Fruit fly (Drosophila melanogaster): ENCODE results near the gene HERC2.
"Not testable (repeated sequence)": the region's sequence is repeated elsewhere in the genome, so short reads cannot be mapped to it uniquely, and the experiment has no call there.

HERC2 gene

DNA sequence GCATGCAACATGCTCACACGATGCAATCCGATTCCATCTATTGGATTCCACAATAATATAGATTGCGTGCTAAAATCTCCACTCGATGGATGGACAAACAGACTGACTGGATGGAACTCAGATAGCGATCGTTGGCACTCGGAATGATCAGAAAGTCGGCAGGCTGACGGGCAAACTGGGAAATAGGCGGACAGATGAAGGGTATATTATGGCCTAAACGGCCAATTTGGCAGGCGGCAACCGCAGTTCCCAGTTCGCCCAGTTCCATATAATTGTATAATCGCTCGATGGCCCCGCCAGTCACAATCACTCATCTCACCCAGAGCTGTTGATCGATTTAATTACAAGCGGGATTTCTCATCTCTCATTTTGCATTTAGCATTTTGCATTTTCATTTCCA lies 25.1 kb downstream of the HERC2 start, which contains the start of gene Obp19d:
Obp19d (plus strand) TSS at position 301 of the 400 bp plus-strand sequence.
- TF ChIP-seq Myc (optimal IDR thresholded peaks at IDR 0.05) (no peak), ttk (optimal IDR thresholded peaks at IDR 0.05) (no peak), Sin3A (optimal IDR thresholded peaks at IDR 0.05) (no peak), h (optimal IDR thresholded peaks at IDR 0.05) (no peak), insv (optimal IDR thresholded peaks at IDR 0.05) (no peak), psq (optimal IDR thresholded peaks at IDR 0.05) (no peak)

DNA sequence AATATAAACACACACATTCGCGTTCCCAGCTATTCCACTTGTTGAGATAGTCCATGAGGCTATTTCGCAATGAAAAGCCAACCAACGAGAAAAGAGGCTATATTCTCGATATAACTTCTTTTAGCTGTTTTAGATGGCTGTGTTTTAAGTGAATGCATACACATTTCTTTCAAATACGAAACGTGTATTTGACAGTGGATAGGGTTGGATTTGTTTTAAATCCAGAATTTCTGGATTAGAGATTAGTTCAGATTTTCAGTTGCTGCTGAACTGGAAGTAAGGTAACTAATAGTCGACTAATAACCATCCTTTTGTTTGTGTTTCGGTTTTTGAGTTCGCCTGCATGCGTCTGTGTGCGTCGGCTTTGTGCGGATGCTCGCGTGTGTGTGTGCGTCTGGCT lies 29.0 kb downstream of the HERC2 start:
- TF ChIP-seq psq (optimal IDR thresholded peaks at IDR 0.05), result no peak
- TF ChIP-seq h (optimal IDR thresholded peaks at IDR 0.05), result no peak
- TF ChIP-seq insv (optimal IDR thresholded peaks at IDR 0.05), result no peak
- TF ChIP-seq ttk (optimal IDR thresholded peaks at IDR 0.05), result no peak
- TF ChIP-seq Myc (optimal IDR thresholded peaks at IDR 0.05), result no peak
- no peak for TF ChIP-seq Sin3A (optimal IDR thresholded peaks at IDR 0.05)

DNA sequence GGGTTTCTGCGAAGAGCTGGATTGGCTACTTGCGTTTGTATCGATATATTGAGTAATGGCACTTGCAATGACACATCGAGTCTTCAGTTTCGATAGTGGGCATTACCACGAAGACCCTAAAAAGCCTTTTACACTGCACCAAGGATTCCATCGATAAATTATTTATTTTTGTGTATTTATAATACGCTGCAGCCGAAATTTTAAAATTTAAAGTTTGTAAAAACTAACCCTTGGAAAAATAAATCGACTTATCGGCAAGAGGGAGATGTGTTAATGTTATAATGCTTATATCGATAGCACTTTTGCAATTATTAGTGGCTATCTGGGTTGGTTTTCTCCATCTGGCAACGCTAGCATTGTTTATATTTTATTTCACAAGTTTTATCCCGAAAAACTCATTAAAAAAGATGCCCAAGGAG lies 29.6 kb downstream of the HERC2 start, which contains the start of the genes Pp4-19C and cactin:
Pp4-19C (minus strand) TSS at position 256 of the 419 bp plus-strand sequence.
cactin (plus strand) TSS at position 323 of the 419 bp plus-strand sequence.
- TF ChIP-seq h (optimal IDR thresholded peaks at IDR 0.05) (no peak), insv (optimal IDR thresholded peaks at IDR 0.05) (no peak), ttk (optimal IDR thresholded peaks at IDR 0.05) (no peak), Myc (optimal IDR thresholded peaks at IDR 0.05) (no peak), Sin3A (optimal IDR thresholded peaks at IDR 0.05) (no peak), psq (optimal IDR thresholded peaks at IDR 0.05) (no peak)

DNA sequence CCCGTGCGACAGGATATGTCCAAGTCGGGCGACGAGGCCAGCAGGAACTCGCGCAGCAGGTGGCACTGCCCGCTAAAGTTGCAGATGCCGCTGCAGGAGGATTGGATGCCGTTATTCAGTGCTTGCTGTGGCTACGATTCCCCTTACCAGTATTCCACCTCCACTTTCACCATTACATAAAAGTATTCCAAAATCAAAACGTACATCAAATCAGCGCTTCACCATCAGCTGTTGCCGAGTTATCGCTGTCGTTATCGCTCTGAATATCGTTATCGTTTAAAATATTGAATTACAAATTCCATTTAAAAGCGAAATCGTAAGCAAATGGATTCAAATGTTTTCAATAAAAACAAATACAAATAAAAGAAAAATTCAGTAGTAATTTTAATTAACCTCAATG lies 32.6 kb downstream of the HERC2 start, which contains the start of gene CG15456:
CG15456 (minus strand) TSS at position 225 of the 400 bp plus-strand sequence.
- no peak for TF ChIP-seq Sin3A (optimal IDR thresholded peaks at IDR 0.05)
- no peak for TF ChIP-seq psq (optimal IDR thresholded peaks at IDR 0.05)
- no peak for TF ChIP-seq ttk (optimal IDR thresholded peaks at IDR 0.05)
- TF ChIP-seq insv (optimal IDR thresholded peaks at IDR 0.05), result no peak
- no peak for TF ChIP-seq h (optimal IDR thresholded peaks at IDR 0.05)
- no peak for TF ChIP-seq Myc (optimal IDR thresholded peaks at IDR 0.05)

DNA sequence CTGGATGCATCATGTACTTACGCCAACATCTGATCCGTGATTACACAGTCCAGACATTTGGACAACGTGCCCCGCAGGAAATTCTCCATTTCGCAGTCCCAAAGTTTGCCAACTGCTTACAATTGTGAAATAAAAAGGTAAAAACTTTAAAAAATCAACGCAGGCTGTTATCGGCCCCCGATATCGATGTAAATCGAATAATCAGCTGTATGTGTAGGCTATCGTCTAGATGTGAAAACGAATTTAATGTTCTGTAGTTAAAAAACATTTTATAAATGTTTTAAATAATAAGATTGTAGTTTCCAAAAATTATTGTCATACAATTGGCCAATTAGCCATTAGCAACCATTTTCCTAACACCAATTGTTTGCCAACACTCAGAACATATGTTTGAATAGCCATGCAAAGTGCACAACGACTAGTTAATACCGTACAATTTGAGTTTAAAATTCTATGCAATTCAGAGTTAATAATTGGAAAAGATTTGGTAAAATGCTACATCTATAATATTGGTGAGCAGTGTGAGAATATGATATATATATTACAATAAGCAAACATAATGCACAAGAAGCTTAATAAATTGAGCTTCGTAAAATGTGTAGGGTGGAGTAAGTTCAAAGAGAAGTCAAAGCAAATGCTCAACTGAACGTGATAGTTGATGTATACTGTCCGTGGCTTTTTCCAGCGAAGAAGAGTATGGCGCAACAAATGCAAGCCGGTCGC lies 35.4 kb downstream of the HERC2 start, which contains the start of the genes CG11710 and mal:
CG11710 (minus strand) TSS at position 192 of the 723 bp plus-strand sequence.
mal (plus strand) TSS at position 194 of the 723 bp plus-strand sequence.
- TF ChIP-seq Sin3A (optimal IDR thresholded peaks at IDR 0.05), result no peak
- no peak for TF ChIP-seq Myc (optimal IDR thresholded peaks at IDR 0.05)
- no peak for TF ChIP-seq h (optimal IDR thresholded peaks at IDR 0.05)
- TF ChIP-seq insv (optimal IDR thresholded peaks at IDR 0.05), result no peak
- TF ChIP-seq psq (optimal IDR thresholded peaks at IDR 0.05), result no peak
- no peak for TF ChIP-seq ttk (optimal IDR thresholded peaks at IDR 0.05)

DNA sequence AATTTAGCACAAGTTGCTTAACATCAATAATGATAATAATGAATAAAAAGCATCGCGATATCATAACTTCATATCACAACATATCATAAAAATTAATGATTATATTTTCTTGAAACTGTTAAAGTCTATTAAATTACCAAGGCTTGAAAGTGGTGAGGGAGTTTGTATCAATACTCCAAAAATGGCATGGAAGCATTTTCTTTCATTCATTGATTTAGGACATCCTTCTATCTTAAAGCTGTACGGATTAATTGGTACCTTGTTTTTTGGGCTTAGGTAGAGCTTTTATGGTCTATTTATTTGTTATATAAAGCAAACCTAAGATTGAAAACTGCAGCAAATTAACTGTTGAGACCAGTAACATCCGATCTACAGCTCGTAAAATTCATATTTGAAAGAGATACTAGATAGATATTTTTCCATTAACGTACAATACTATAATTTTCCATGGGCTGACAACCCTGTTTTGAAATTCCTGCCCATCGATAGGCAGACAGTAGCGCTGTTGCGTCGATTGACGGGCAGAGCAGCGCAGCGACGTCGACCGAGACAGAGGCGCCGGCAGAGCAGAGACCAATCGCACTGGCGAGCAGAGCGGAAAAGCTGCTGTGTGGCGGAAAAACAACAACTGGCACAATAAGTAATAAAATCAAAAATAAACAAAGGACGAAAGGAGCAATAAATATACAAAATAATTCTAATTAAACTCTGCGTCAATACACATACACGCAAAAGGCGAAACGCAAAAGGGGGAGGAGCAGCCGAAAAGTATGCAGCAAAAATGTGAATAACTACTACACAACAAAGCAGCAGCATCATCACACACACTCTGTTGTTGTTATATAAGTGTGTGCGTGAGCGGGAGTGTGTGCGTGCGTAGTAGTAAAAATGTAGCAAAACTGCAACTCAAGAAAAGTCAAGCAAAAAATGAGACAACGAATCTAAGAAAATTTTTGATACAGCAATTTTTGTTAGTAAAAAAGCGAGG lies 39.4 kb downstream of the HERC2 start, which contains the start of gene CG1695:
CG1695 (plus strand) TSS at position 606 of the 988 bp plus-strand sequence.
- TF ChIP-seq psq (optimal IDR thresholded peaks at IDR 0.05) (no peak), ttk (optimal IDR thresholded peaks at IDR 0.05) (no peak), Myc (optimal IDR thresholded peaks at IDR 0.05) (no peak), insv (optimal IDR thresholded peaks at IDR 0.05) (no peak), h (optimal IDR thresholded peaks at IDR 0.05) (no peak)

DNA sequence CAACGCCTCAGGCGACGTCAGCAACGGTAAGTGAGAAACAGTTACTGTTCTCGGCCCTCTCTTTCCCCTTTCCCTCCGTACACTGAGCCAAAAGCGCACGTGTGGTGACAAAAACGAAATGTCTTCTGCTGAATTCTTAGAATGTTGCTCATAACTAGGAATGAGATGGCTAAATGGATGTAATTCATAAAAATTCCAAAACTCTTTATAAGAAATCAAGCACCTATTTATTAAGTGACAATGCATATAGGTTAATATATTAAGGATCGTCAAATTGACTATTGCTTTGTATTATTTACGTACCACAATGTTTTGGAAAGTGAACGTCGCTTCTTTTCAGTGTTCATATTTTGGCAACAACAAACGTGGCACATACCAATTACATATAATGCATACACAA lies 40.3 kb downstream of the HERC2 start:
- no peak for TF ChIP-seq Myc (optimal IDR thresholded peaks at IDR 0.05)
- TF ChIP-seq insv (optimal IDR thresholded peaks at IDR 0.05), result no peak
- TF ChIP-seq h (optimal IDR thresholded peaks at IDR 0.05), result no peak
- no peak for TF ChIP-seq psq (optimal IDR thresholded peaks at IDR 0.05)
- no peak for TF ChIP-seq Sin3A (optimal IDR thresholded peaks at IDR 0.05)
- TF ChIP-seq ttk (optimal IDR thresholded peaks at IDR 0.05), result no peak

DNA sequence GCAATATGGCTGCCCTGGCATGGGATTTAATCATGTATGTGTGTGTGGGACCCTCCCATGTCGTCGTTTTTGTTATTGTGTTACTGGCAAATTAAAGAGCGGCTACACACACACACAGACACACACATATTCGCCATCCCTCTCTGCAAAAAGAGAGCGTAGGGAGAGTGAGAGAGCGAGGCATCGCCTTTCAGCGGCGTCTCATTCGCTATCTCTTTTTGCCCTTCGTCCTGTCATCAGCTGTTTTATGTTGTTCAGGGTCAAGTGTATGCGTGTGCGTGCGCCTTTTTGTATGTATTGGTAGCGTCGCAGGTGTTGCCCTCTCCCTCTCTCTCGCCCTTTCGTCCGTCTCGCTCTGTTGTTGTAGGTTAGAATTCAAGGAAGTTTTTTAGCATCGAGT lies 42.7 kb downstream of the HERC2 start:
- TF ChIP-seq h (optimal IDR thresholded peaks at IDR 0.05) (no peak), psq (optimal IDR thresholded peaks at IDR 0.05) (no peak), insv (optimal IDR thresholded peaks at IDR 0.05) (no peak), ttk (optimal IDR thresholded peaks at IDR 0.05) (no peak), Sin3A (optimal IDR thresholded peaks at IDR 0.05) (no peak), Myc (optimal IDR thresholded peaks at IDR 0.05) (no peak)

DNA sequence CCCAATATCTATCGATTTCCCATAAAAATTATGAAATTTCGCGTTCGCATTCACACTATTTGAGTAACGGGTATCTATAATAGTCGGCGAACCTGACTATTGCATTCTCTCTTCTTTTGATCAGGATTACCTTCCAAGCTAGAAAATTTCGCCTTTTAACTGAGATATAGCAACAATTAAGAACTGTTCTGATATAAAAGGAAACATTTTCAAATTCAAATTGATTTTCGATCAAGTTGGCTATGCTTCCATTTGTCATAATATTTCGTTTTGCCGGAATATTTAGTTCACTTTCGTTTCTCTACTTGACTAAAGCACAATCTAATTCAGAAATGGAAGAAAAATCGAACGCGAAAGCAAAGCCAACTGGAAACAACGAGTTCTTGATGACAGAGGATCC lies 51.9 kb downstream of the HERC2 start, which contains the start of gene CG42578:
CG42578 (plus strand) TSS at position 301 of the 400 bp plus-strand sequence.
- TF ChIP-seq Myc, psq, Sin3A (optimal IDR thresholded peaks at IDR 0.05): not testable (repeated sequence)

DNA sequence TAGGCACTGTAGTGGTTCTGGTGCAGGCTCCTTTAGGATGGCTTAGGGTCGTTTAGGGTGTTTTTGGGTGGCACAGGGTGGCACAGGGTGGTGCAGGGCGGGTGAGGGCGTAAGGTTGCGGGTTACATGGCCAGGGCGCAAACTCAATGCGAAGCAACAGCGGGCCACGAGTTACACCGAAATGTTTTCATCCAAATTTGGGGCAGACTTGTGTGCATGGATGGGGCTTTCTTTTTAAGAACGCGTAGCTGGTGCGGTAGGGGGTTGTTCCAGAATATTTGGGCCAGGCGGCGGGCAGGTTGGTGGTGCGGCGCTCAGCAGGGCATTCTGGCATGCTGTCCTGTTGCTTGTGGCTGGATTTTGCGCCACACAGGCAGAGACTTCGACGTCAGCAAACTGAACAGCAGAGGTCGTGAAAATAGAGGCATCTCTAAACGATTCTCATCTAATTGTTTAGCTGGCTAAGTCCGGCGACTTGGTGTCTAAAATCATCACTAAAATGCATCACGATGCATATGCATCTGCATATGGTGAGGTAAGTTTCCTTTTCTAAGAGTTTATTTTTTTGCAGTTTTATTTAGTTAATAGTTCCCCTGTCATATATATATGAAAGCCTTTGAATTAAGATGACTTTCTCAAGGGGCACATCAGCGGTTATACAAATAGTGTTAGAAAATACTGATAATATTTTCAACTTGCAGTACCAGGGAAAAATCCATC lies 53.8 kb downstream of the HERC2 start:
- TF ChIP-seq Sin3A (optimal IDR thresholded peaks at IDR 0.05) (no peak), psq (optimal IDR thresholded peaks at IDR 0.05) (no peak), ttk (optimal IDR thresholded peaks at IDR 0.05) (no peak), Myc (optimal IDR thresholded peaks at IDR 0.05) (no peak), insv (optimal IDR thresholded peaks at IDR 0.05) (no peak), h (optimal IDR thresholded peaks at IDR 0.05) (no peak)
